Worm (Caenorhabditis elegans): ENCODE results near the gene lido-15.
A peak's percentile ranks its signal among the peaks of the same experiment; 100 is the strongest.

Gene lido-15

DNA sequence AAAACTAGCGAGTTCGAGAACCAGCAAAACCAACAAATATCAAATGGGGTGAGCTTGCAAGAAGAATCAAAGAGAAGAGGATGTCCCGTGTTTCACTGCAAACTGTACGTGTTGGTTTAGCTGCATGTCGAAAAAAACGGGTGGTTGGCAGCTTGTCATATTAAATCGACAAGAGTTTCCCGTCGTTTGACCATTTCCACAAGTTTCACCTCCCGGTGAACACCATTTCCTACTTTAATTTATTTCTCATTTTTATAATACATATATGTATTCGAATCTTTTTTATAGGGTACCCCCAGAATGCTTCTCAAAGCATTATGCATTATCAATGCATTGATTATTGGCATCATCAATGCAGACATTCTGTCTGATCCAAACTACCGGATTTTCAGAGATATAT lies 16.8 kb upstream of the lido-15 start, which contains the start of gene Y8A9A.2:
TSS of gene Y8A9A.2 (plus strand) at position 301 of the 400 bp plus-strand sequence.
- TF ChIP-seq nhr-2 (tag; optimal IDR thresholded peaks at IDR 0.05) (no peak), ztf-11 (tag; optimal IDR thresholded peaks at IDR 0.05) (no peak)

DNA sequence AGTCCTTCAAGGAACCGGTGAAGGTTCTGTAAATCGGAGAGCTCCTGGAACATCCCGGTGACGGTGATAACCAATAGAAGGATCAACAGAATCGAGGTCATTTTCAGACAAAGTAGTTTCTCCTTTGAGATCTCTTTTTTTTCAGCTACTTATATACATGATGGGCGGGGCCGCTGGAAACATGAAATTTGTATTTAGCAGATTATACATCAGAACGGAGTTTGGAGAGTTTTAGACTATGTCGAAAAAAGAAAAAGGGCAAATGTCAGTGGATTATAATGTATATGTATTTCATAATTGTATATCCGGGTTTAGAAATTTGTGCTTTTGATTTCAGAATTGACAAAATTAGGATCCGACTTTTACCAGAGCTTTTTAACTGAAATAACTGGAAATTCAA lies 8.9 kb upstream of the lido-15 start, which contains the start of gene ins-32:
TSS of gene ins-32 (minus strand) at position 101 of the 400 bp plus-strand sequence.
- TF ChIP-seq flh-1 (GFP tag; optimal IDR thresholded peaks at IDR 0.05) (no peak), lin-13 (tag; optimal IDR thresholded peaks at IDR 0.05) (no peak), lsy-2 (tag; optimal IDR thresholded peaks at IDR 0.05) (no peak), ceh-39 (tag; optimal IDR thresholded peaks at IDR 0.05) (no peak), lin-32 (GFP tag; optimal IDR thresholded peaks at IDR 0.05) (no peak), sptf-1 (tag; optimal IDR thresholded peaks at IDR 0.05) (no peak), cnd-1 (tag; optimal IDR thresholded peaks at IDR 0.05) (no peak), mab-5 (tag; optimal IDR thresholded peaks at IDR 0.05) (no peak), ceh-83 (GFP tag; optimal IDR thresholded peaks at IDR 0.05) (no peak), sem-2 (GFP tag; optimal IDR thresholded peaks at IDR 0.05) (no peak), nhr-2 (tag; optimal IDR thresholded peaks at IDR 0.05) (no peak), unc-62 (GFP tag; optimal IDR thresholded peaks at IDR 0.05) (no peak), mls-2 (tag; optimal IDR thresholded peaks at IDR 0.05) (no peak), nhr-12 (tag; optimal IDR thresholded peaks at IDR 0.05) (no peak), ztf-11 (tag; optimal IDR thresholded peaks at IDR 0.05) (no peak), elt-1 (tag; optimal IDR thresholded peaks at IDR 0.05; ENCODE audit: borderline replicate concordance, insufficient read depth) (no peak), bed-3 (GFP tag; optimal IDR thresholded peaks at IDR 0.05) (no peak), unc-39 (tag; optimal IDR thresholded peaks at IDR 0.05) (no peak), nhr-28 (tag; optimal IDR thresholded peaks at IDR 0.05) (no peak)

DNA sequence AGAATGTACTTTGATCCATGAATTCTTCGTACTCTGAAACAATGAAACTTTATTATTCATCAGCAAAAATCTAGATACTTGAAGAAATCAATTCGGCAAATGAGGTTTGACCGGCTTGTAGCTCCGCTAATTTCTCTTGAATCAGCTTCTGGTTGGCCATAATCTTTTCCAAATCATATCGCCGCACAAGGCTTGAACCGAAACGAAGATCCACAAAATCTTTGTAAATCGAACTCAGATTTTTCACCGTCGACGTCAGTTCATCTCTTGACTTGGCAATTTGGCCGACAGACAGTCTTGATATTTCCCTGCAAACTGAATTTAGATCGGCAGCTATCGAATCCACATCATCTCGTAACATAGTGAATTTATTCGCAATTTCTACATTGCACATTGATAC lies 6.6 kb upstream of the lido-15 start:
- TF ChIP-seq flh-1 (GFP tag; optimal IDR thresholded peaks at IDR 0.05) (no peak), ceh-83 (GFP tag; optimal IDR thresholded peaks at IDR 0.05) (no peak), snpc-4 (tag; optimal IDR thresholded peaks at IDR 0.05) (no peak), elt-3 (tag; optimal IDR thresholded peaks at IDR 0.05) (no peak), drap-1 (GFP tag; optimal IDR thresholded peaks at IDR 0.05) (no peak), nhr-28 (tag; optimal IDR thresholded peaks at IDR 0.05) (no peak), ceh-39 (tag; optimal IDR thresholded peaks at IDR 0.05) (no peak), ham-2 (GFP tag; optimal IDR thresholded peaks at IDR 0.05) (no peak), ceh-43 (GFP tag; optimal IDR thresholded peaks at IDR 0.05) (no peak), nhr-12 (tag; optimal IDR thresholded peaks at IDR 0.05) (no peak), unc-39 (tag; optimal IDR thresholded peaks at IDR 0.05) (no peak), bed-3 (GFP tag; optimal IDR thresholded peaks at IDR 0.05) (no peak), lsy-2 (tag; optimal IDR thresholded peaks at IDR 0.05) (no peak), sptf-1 (tag; optimal IDR thresholded peaks at IDR 0.05) (no peak), mls-2 (tag; optimal IDR thresholded peaks at IDR 0.05) (no peak), ztf-11 (tag; optimal IDR thresholded peaks at IDR 0.05) (no peak), elt-1 (tag; optimal IDR thresholded peaks at IDR 0.05; ENCODE audit: borderline replicate concordance, insufficient read depth) (no peak), lin-13 (tag; optimal IDR thresholded peaks at IDR 0.05) (no peak), ces-1 (GFP tag; optimal IDR thresholded peaks at IDR 0.05) (no peak), nhr-76 (tag; optimal IDR thresholded peaks at IDR 0.05) (no peak)

DNA sequence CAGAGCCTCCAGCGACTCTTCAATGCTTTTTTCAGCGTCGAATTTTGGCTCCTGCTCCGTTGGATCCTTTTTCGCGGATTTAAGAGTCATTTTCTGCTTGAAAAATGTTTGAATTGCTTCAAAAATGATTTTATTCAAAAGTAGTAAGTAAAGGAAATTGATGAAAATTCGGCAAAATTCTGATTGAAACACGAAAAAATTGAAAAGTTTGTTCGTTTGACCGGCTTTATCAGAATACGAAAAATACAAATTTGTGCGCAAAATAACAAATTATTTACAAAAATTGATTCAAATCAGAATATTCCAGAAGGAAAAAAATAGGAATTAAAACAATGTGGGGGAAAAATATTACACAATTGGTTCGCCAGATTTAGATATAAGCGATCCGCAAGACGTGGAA lies 5.1 kb upstream of the lido-15 start, which contains the start of gene F54D10.4:
TSS of gene F54D10.4 (minus strand) at position 101 of the 400 bp plus-strand sequence.
- no peak for TF ChIP-seq lin-13 (tag; optimal IDR thresholded peaks at IDR 0.05)
- TF ChIP-seq drap-1 (GFP tag; optimal IDR thresholded peaks at IDR 0.05), result no peak
- no peak for TF ChIP-seq zip-8 (tag; optimal IDR thresholded peaks at IDR 0.05)
- no peak for TF ChIP-seq ztf-11 (tag; optimal IDR thresholded peaks at IDR 0.05)
- TF ChIP-seq nhr-2 (tag; optimal IDR thresholded peaks at IDR 0.05), result no peak
- TF ChIP-seq M03D4.4 (tag; optimal IDR thresholded peaks at IDR 0.05), result no peak
- TF ChIP-seq lsy-2 (tag; optimal IDR thresholded peaks at IDR 0.05), result no peak
- TF ChIP-seq ham-2 (GFP tag; optimal IDR thresholded peaks at IDR 0.05), result no peak
- TF ChIP-seq flh-1 (GFP tag; optimal IDR thresholded peaks at IDR 0.05), result no peak
- TF ChIP-seq ceh-39 (tag; optimal IDR thresholded peaks at IDR 0.05), result no peak
- TF ChIP-seq hlh-1 (tag; optimal IDR thresholded peaks at IDR 0.05), result no peak
- TF ChIP-seq tbx-8 (GFP tag; optimal IDR thresholded peaks at IDR 0.05), result no peak
- no peak for TF ChIP-seq nhr-76 (tag; optimal IDR thresholded peaks at IDR 0.05)
- no peak for TF ChIP-seq ceh-83 (GFP tag; optimal IDR thresholded peaks at IDR 0.05)

DNA sequence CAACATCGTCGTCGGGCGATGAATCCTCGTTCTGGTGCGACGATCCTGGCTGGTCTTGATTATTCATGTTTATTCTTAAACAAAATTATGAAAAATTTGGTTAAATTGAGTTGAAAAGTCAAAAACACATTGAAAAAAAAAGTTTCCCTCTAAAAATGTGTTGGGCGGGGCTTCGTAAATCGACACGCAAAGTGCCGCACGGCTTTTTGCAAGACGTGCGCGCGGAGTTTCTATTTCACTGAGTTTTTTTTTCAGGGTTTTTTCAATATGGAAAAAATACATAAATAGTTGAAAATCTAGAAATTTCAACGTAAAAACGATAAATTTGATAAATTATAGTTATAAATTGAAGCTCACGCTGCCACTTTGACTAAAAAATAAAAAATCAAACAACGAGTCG lies 4.0 kb upstream of the lido-15 start, which contains the start of gene F54D10.5:
TSS of gene F54D10.5 (minus strand) at position 74 of the 400 bp plus-strand sequence.
- TF ChIP-seq snpc-4 (tag; optimal IDR thresholded peaks at IDR 0.05), result no peak
- TF ChIP-seq mep-1 (tag; optimal IDR thresholded peaks at IDR 0.05), result peak; percentile 91
- TF ChIP-seq nhr-2 (tag; optimal IDR thresholded peaks at IDR 0.05), result peak; percentile 18
- peak; percentile 30 for TF ChIP-seq lin-13 (tag; optimal IDR thresholded peaks at IDR 0.05)
- TF ChIP-seq ham-2 (GFP tag; optimal IDR thresholded peaks at IDR 0.05), result no peak
- TF ChIP-seq lsy-2 (tag; optimal IDR thresholded peaks at IDR 0.05), result peak; percentile 58
- peak; percentile 43 for TF ChIP-seq sptf-1 (tag; optimal IDR thresholded peaks at IDR 0.05)
- TF ChIP-seq elt-1 (tag; optimal IDR thresholded peaks at IDR 0.05; ENCODE audit: borderline replicate concordance, insufficient read depth), result no peak
- TF ChIP-seq sem-2 (GFP tag; optimal IDR thresholded peaks at IDR 0.05), result no peak
- peak; percentile 40 for TF ChIP-seq mab-5 (tag; optimal IDR thresholded peaks at IDR 0.05)
- no peak for TF ChIP-seq nhr-28 (tag; optimal IDR thresholded peaks at IDR 0.05)
- peak; percentile 60 for TF ChIP-seq nhr-237 (tag; optimal IDR thresholded peaks at IDR 0.05)
- no peak for TF ChIP-seq elt-3 (tag; optimal IDR thresholded peaks at IDR 0.05)
- TF ChIP-seq hlh-1 (tag; optimal IDR thresholded peaks at IDR 0.05), result peak; percentile 52
- TF ChIP-seq unc-62 (GFP tag; optimal IDR thresholded peaks at IDR 0.05), result no peak
- no peak for TF ChIP-seq ceh-43 (GFP tag; optimal IDR thresholded peaks at IDR 0.05)
